Fruit fly (Drosophila melanogaster): Measurements from ENCODE around the gene Hmgcr.

Hmgcr gene

DNA sequence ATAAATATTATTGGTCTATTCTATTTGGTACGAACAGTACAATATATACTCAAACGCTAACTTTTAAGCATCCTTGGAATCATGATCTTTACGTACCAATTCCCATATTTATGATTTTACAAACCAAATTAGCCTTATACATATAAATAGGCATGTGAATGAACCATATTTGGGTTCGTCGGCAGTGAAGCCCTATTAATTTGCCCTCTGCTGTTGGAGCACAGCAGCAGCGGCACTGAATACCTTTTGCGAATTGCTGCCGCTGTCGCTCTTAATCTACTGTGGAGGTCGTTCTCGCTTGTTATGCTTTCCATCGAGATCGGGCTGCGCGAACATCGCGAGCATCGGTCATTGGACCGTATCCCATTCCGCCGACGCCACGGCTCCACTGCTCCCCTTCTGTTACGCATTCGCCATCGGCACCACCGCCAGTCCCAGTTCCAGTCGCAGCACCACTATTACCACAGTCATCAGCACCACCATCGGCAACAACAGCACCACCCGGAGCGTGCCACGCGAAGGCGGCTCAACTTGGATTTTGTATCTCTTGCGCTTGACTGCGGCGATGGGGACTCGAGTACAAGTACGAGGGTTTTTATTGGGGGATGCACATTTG lies 55.4 kb downstream of the Hmgcr start (continued):
- no peak for TF ChIP-seq CG2199 (GFP tag; IDR thresholded peaks at IDR 0.05)
- TF ChIP-seq ATbp (GFP tag; optimal IDR thresholded peaks at IDR 0.05), result no peak
- TF ChIP-seq CG2202 (tag; optimal IDR thresholded peaks at IDR 0.05), result no peak
- TF ChIP-seq CG8281 (tag; optimal IDR thresholded peaks at IDR 0.05), result no peak
- TF ChIP-seq gro (GFP tag; optimal IDR thresholded peaks at IDR 0.05), result no peak
- TF ChIP-seq sob (GFP tag; IDR thresholded peaks at IDR 0.05), result no peak
- peak; percentile 29 for TF ChIP-seq ftz-f1 (GFP tag; optimal IDR thresholded peaks at IDR 0.05)
- no peak for TF ChIP-seq cad (GFP tag; optimal IDR thresholded peaks at IDR 0.05)
- TF ChIP-seq disco-r (GFP tag; optimal IDR thresholded peaks at IDR 0.05), result no peak
- peak; percentile 47 for TF ChIP-seq gem (tag; optimal IDR thresholded peaks at IDR 0.05)
- no peak for TF ChIP-seq Fer1 (GFP tag; optimal IDR thresholded peaks at IDR 0.05)
- no peak for TF ChIP-seq CG17802 (tag; optimal IDR thresholded peaks at IDR 0.05)
- TF ChIP-seq CG12391 (tag; optimal IDR thresholded peaks at IDR 0.05), result no peak
- TF ChIP-seq CG10366 (GFP tag; IDR thresholded peaks at IDR 0.05), result peak; percentile 15; the same call in 1 of the 2 replicates
- peak; percentile 17 for TF ChIP-seq cg (GFP tag; optimal IDR thresholded peaks at IDR 0.05)
- TF ChIP-seq CG7987 (GFP tag; optimal IDR thresholded peaks at IDR 0.05), result no peak
- TF ChIP-seq Ptx1 (GFP tag; IDR thresholded peaks at IDR 0.05), result peak; percentile 32; the same call in 1 of the 2 replicates
- no peak for TF ChIP-seq eyg (GFP tag; optimal IDR thresholded peaks at IDR 0.05)
- TF ChIP-seq CG32772 (GFP tag; IDR thresholded peaks at IDR 0.05), result 0 out of 2 replicates have a peak, but pooled peaks have one; percentile 4
- TF ChIP-seq Sox102F (GFP tag; optimal IDR thresholded peaks at IDR 0.05), result no peak
- peak; percentile 54; the same call in 1 of the 2 replicates for TF ChIP-seq chm (GFP tag; IDR thresholded peaks at IDR 0.05)
- TF ChIP-seq MBD-R2 (GFP tag; IDR thresholded peaks at IDR 0.05), result 0 out of 2 replicates have a peak, but pooled peaks have one; percentile 5
- no peak for TF ChIP-seq ssp (GFP tag; IDR thresholded peaks at IDR 0.05)
- no peak; the same call in 1 of the 2 replicates for TF ChIP-seq CG14441 (GFP tag; IDR thresholded peaks at IDR 0.05)
- no peak for TF ChIP-seq run (tag; optimal IDR thresholded peaks at IDR 0.05)
- TF ChIP-seq vnd (GFP tag; IDR thresholded peaks at IDR 0.05; ENCODE audit: partially characterized antibody), result no peak
- TF ChIP-seq wek (GFP tag; optimal IDR thresholded peaks at IDR 0.05), result no peak
- TF ChIP-seq CG11723 (GFP tag; optimal IDR thresholded peaks at IDR 0.05), result no peak
- no peak for TF ChIP-seq CG7271 (tag; optimal IDR thresholded peaks at IDR 0.05)
- TF ChIP-seq ara (GFP tag; IDR thresholded peaks at IDR 0.05), result no peak
- no peak for TF ChIP-seq CG9817 (tag; optimal IDR thresholded peaks at IDR 0.05)
- TF ChIP-seq gcm2 (GFP tag; optimal IDR thresholded peaks at IDR 0.05), result no peak
- TF ChIP-seq zen2 (GFP tag; IDR thresholded peaks at IDR 0.05; ENCODE audit: partially characterized antibody), result no peak
- TF ChIP-seq sens-2 (GFP tag; IDR thresholded peaks at IDR 0.05), result no peak
- TF ChIP-seq CG8478 (optimal IDR thresholded peaks at IDR 0.05), result no peak
- no peak for TF ChIP-seq MESR4 (GFP tag; optimal IDR thresholded peaks at IDR 0.05)
- no peak for TF ChIP-seq ase (GFP tag; IDR thresholded peaks at IDR 0.05)
- no peak for TF ChIP-seq nerfin-1 (tag; optimal IDR thresholded peaks at IDR 0.05)
- TF ChIP-seq tx (GFP tag; optimal IDR thresholded peaks at IDR 0.05), result no peak
- TF ChIP-seq psq (GFP tag; optimal IDR thresholded peaks at IDR 0.05), result no peak
- no peak for TF ChIP-seq CG17912 (GFP tag; optimal IDR thresholded peaks at IDR 0.05)
- no peak for TF ChIP-seq sr (GFP tag; IDR thresholded peaks at IDR 0.05)
- no peak for TF ChIP-seq Scr (GFP tag; IDR thresholded peaks at IDR 0.05; ENCODE audit: partially characterized antibody)
- peak; percentile 14; the same call in 1 of the 2 replicates for TF ChIP-seq CG6689 (GFP tag; IDR thresholded peaks at IDR 0.05)
- no peak for TF ChIP-seq Vsx1 (GFP tag; optimal IDR thresholded peaks at IDR 0.05)
- no peak for TF ChIP-seq sima (GFP tag; optimal IDR thresholded peaks at IDR 0.05)
- TF ChIP-seq so (GFP tag; IDR thresholded peaks at IDR 0.05), result peak; percentile 50; the same call in 1 of the 3 replicates
- TF ChIP-seq GATAe (GFP tag; conservative IDR thresholded peaks at IDR 0.05), result no peak
- no peak for TF ChIP-seq CG9876 (GFP tag; optimal IDR thresholded peaks at IDR 0.05)
- TF ChIP-seq Fer3 (tag; optimal IDR thresholded peaks at IDR 0.05), result no peak
- no peak for TF ChIP-seq tap (tag; optimal IDR thresholded peaks at IDR 0.05)
